Worm (Caenorhabditis elegans): ENCODE data around the gene F01G4.6.

- TF ChIP-seq nhr-76 (tag; optimal IDR thresholded peaks at IDR 0.05) (no peak), lin-13 (tag; optimal IDR thresholded peaks at IDR 0.05) (no peak), drap-1 (GFP tag; optimal IDR thresholded peaks at IDR 0.05) (no peak)
Observed at ce11 chrIV:11174772-11175171, 25.5 kb upstream of the F01G4.6 start.

All from whole organism, mixed stage, embryonic.